Fruit fly (Drosophila melanogaster): ENCODE data around the gene lobo.

dm6 chr3R:25188990-25189389 lies 4.6 kb downstream of the lobo start:
- TF ChIP-seq CG8301 (tag; optimal IDR thresholded peaks at IDR 0.05), result no peak
- TF ChIP-seq Pif1B (GFP tag; optimal IDR thresholded peaks at IDR 0.05), result no peak
- no peak for TF ChIP-seq CG15710 (tag; optimal IDR thresholded peaks at IDR 0.05)
- no peak for TF ChIP-seq CG17806 (tag; optimal IDR thresholded peaks at IDR 0.05)
- no peak for TF ChIP-seq rn (GFP tag; IDR thresholded peaks at IDR 0.05)
- TF ChIP-seq CG10348 (GFP tag; IDR thresholded peaks at IDR 0.05), result no peak
- no peak for TF ChIP-seq D1 (tag; optimal IDR thresholded peaks at IDR 0.05)
- no peak for TF ChIP-seq EcR (GFP tag; optimal IDR thresholded peaks at IDR 0.05)
- no peak for TF ChIP-seq fd96Ca (GFP tag; IDR thresholded peaks at IDR 0.05)
- no peak for TF ChIP-seq CG13204 (GFP tag; optimal IDR thresholded peaks at IDR 0.05)
- TF ChIP-seq CG14655 (GFP tag; optimal IDR thresholded peaks at IDR 0.05), result no peak
